Fruit fly (Drosophila melanogaster) whole organism, embryonic: ENCODE data around the gene MED27.

ENCODE experiments used
- Bgb ChIP-seq: fragments of 200-800 bp; sonication (Bioruptor generic); IDR thresholded peaks from 2 replicates; pipeline ENCODE4 v1.3.6; 2022; ENCODE audit warnings: missing biosample characterization, missing genetic modification characterization; ENCODE audit not compliant: partially characterized antibody
- Bteb2 ChIP-seq: fragments of 200-800 bp; sonication (Bioruptor generic); optimal IDR thresholded peaks from 2 replicates; lab custom pipeline; 2016; ENCODE audit warnings: missing biosample characterization, missing genetic modification characterization
- C15 ChIP-seq: fragments of 200-800 bp; sonication (Bioruptor generic); IDR thresholded peaks from 3 replicates; pipeline ENCODE4 v1.3.6; 2022; ENCODE audit warnings: missing biosample characterization, missing genetic modification characterization
- CG11093 ChIP-seq: fragments of 200-800 bp; sonication (Bioruptor generic); IDR thresholded peaks from 3 replicates; pipeline ENCODE4 v1.3.6; 2022; ENCODE audit warnings: missing biosample characterization, missing genetic modification characterization
- CG11456 ChIP-seq: fragments of 200-800 bp; sonication (Bioruptor generic); IDR thresholded peaks from 3 replicates; pipeline ENCODE4 v1.3.6; 2022; ENCODE audit warnings: missing biosample characterization, missing genetic modification characterization
- CG12659 ChIP-seq: fragments of 200-800 bp; sonication (Bioruptor generic); optimal IDR thresholded peaks from 3 replicates; lab custom pipeline; 2017; ENCODE audit warnings: mild to moderate bottlenecking, missing biosample characterization, missing genetic modification reagents, missing genetic modification characterization
- CG16779 ChIP-seq: fragments of 200-800 bp; sonication (Bioruptor generic); IDR thresholded peaks from 2 replicates; pipeline ENCODE4 v1.3.6; 2022; ENCODE audit warnings: missing biosample characterization, missing genetic modification characterization
- CG18476 ChIP-seq: fragments of 200-800 bp; sonication (Bioruptor generic); optimal IDR thresholded peaks from 2 replicates; lab custom pipeline; 2016; ENCODE audit warnings: missing biosample characterization, mild to moderate bottlenecking, missing genetic modification characterization
- CG30020 ChIP-seq: fragments of 200-800 bp; optimal IDR thresholded peaks from 2 replicates; lab custom pipeline; 2019; ENCODE audit warnings: missing biosample characterization, mild to moderate bottlenecking, missing genetic modification characterization, moderate library complexity
- CG31388 ChIP-seq: fragments of 200-800 bp; sonication (Bioruptor generic); optimal IDR thresholded peaks from 2 replicates; lab custom pipeline; 2016; ENCODE audit warnings: missing biosample characterization, missing genetic modification characterization
- CG4360 ChIP-seq: fragments of 200-800 bp; sonication (Bioruptor generic); IDR thresholded peaks from 2 replicates; pipeline ENCODE4 v1.3.6; 2022; ENCODE audit warnings: missing biosample characterization, missing genetic modification characterization
- CG6254 ChIP-seq: fragments of 200-800 bp; sonication (Bioruptor generic); optimal IDR thresholded peaks from 3 replicates; lab custom pipeline; 2017; ENCODE audit warnings: mild to moderate bottlenecking, missing biosample characterization, missing genetic modification reagents, missing genetic modification characterization
- CG6854 ChIP-seq: fragments of 200-800 bp; sonication (Bioruptor generic); optimal IDR thresholded peaks from 3 replicates; lab custom pipeline; 2017; ENCODE audit warnings: missing biosample characterization, mild to moderate bottlenecking, missing genetic modification characterization
- CG7372 ChIP-seq: fragments of 200-800 bp; sonication (Bioruptor generic); IDR thresholded peaks from 2 replicates; pipeline ENCODE4 v1.3.6; 2022; ENCODE audit warnings: missing biosample characterization, missing genetic modification characterization
- CG7963 ChIP-seq: fragments of 200-800 bp; sonication (Bioruptor generic); IDR thresholded peaks from 3 replicates; pipeline ENCODE4 v1.3.6; 2022; ENCODE audit warnings: missing biosample characterization, missing genetic modification characterization; ENCODE audit not compliant: partially characterized antibody
- CG8089 ChIP-seq: fragments of 200-800 bp; sonication (Bioruptor generic); optimal IDR thresholded peaks from 3 replicates; lab custom pipeline; 2016; ENCODE audit warnings: missing biosample characterization, missing genetic modification characterization
- CG8478 ChIP-seq: fragments of >200 bp; optimal IDR thresholded peaks from 2 replicates; lab custom pipeline; 2018
- CG9609 ChIP-seq: fragments of 200-800 bp; sonication (Bioruptor generic); optimal IDR thresholded peaks from 3 replicates; lab custom pipeline; 2016; ENCODE audit warnings: missing biosample characterization, missing genetic modification characterization
- CTCF ChIP-seq: fragments of 200-800 bp; sonication (Bioruptor generic); optimal IDR thresholded peaks from 2 replicates; lab custom pipeline; 2017; ENCODE audit warnings: missing biosample characterization, mild to moderate bottlenecking, missing genetic modification characterization, moderate library complexity
- CrebB ChIP-seq: fragments of 200-800 bp; sonication (Bioruptor generic); optimal IDR thresholded peaks from 3 replicates; lab custom pipeline; 2018; ENCODE audit warnings: missing biosample characterization, mild to moderate bottlenecking, missing genetic modification characterization
- Dfd ChIP-seq, 2 experiments: fragments of >200 bp; optimal IDR thresholded peaks; 2 replicates each; lab custom pipeline; 2017; ENCODE audit warnings: missing biosample characterization in 2 of 2, missing genetic modification characterization in 2 of 2
- Doc2 ChIP-seq: fragments of 200-800 bp; sonication (Bioruptor generic); IDR thresholded peaks from 2 replicates; pipeline ENCODE4 v1.3.6; 2022; ENCODE audit warnings: missing biosample characterization, missing genetic modification characterization
- E2f2 ChIP-seq: fragments of 200-800 bp; sonication (Bioruptor generic); IDR thresholded peaks from 2 replicates; pipeline ENCODE4 v1.3.6; 2022; ENCODE audit warnings: missing biosample characterization, missing genetic modification characterization
- Elba2 ChIP-seq: fragments of 200-800 bp; sonication (Bioruptor generic); optimal IDR thresholded peaks from 3 replicates; lab custom pipeline; 2016; ENCODE audit warnings: missing biosample characterization, missing genetic modification characterization
- Ets65A ChIP-seq: fragments of 200-800 bp; sonication (Bioruptor generic); peaks from one replicate; lab custom pipeline; 2016; ENCODE audit warnings: missing biosample characterization, missing genetic modification characterization
- HHEX ChIP-seq: fragments of 200-800 bp; sonication (Bioruptor generic); optimal IDR thresholded peaks from 3 replicates; lab custom pipeline; 2017; ENCODE audit warnings: missing biosample characterization, mild to moderate bottlenecking, missing genetic modification characterization, missing genetic modification reagents
- MBD-R2 ChIP-seq: fragments of 200-800 bp; sonication (Bioruptor generic); IDR thresholded peaks from 2 replicates; pipeline ENCODE4 v1.3.6; 2022; ENCODE audit warnings: missing biosample characterization, missing genetic modification characterization
- Med ChIP-seq: fragments of 200-800 bp; sonication (Bioruptor generic); peaks from one replicate; lab custom pipeline; 2016; ENCODE audit warnings: missing biosample characterization, missing genetic modification characterization, mild to moderate bottlenecking, inconsistent platforms, moderate library complexity
- Pdp1 ChIP-seq, 2 experiments: fragments of 200-800 bp; sonication (Bioruptor generic); optimal IDR thresholded peaks; 3 replicates each; lab custom pipeline; 2016; ENCODE audit warnings: missing biosample characterization in 2 of 2, missing genetic modification characterization in 2 of 2, mild to moderate bottlenecking in 1 of 2, moderate library complexity in 1 of 2
- Rx ChIP-seq: fragments of 200-800 bp; sonication (Bioruptor generic); IDR thresholded peaks from 2 replicates; pipeline ENCODE4 v1.3.6; 2022; ENCODE audit warnings: missing biosample characterization, missing genetic modification characterization
- ash1 ChIP-seq: fragments of 200-800 bp; sonication (Bioruptor generic); optimal IDR thresholded peaks from 2 replicates; lab custom pipeline; 2018; ENCODE audit warnings: missing biosample characterization, mild to moderate bottlenecking, missing genetic modification characterization
- ci ChIP-seq: fragments of 200-800 bp; sonication (Bioruptor generic); IDR thresholded peaks from 3 replicates; pipeline ENCODE4 v1.3.6; 2022; ENCODE audit warnings: missing biosample characterization, missing genetic modification characterization
- exex ChIP-seq: fragments of 200-800 bp; sonication (Bioruptor generic); optimal IDR thresholded peaks from 4 replicates; lab custom pipeline; 2018; ENCODE audit warnings: missing biosample characterization, mild to moderate bottlenecking, missing genetic modification characterization, moderate library complexity
- hkb ChIP-seq, 2 experiments: fragments of 200-800 bp in 1 of 2; fragments of >200 bp in 1 of 2; sonication (Bioruptor generic) in 1 of 2; IDR thresholded peaks in 1 of 2; optimal IDR thresholded peaks in 1 of 2; 2 replicates each; pipeline versions ENCODE4 v1.3.6 to Lab custom; 2017 to 2022; ENCODE audit warnings: missing biosample characterization in 1 of 2, missing genetic modification characterization in 1 of 2
- inv ChIP-seq: fragments of 200-800 bp; sonication (Bioruptor generic); IDR thresholded peaks from 2 replicates; pipeline ENCODE4 v1.3.6; 2022; ENCODE audit warnings: missing biosample characterization, missing genetic modification characterization; ENCODE audit not compliant: partially characterized antibody
- knrl ChIP-seq: fragments of 200-800 bp; sonication (Bioruptor generic); IDR thresholded peaks from 3 replicates; pipeline ENCODE4 v1.3.6; 2022; ENCODE audit warnings: missing biosample characterization, missing genetic modification characterization; ENCODE audit not compliant: partially characterized antibody
- lilli ChIP-seq: fragments of 200-800 bp; sonication (Bioruptor generic); optimal IDR thresholded peaks from 3 replicates; lab custom pipeline; 2016; ENCODE audit warnings: missing biosample characterization, missing genetic modification characterization
- lola ChIP-seq, 3 experiments: fragments of >200 bp in 2 of 3; fragments of 200-800 bp in 1 of 3; sonication (Bioruptor generic) in 1 of 3; optimal IDR thresholded peaks; 2 replicates each; lab custom pipeline; 2017 to 2019; ENCODE audit warnings: missing biosample characterization in 3 of 3, missing genetic modification characterization in 3 of 3, mild to moderate bottlenecking in 1 of 3, moderate library complexity in 1 of 3
- nom ChIP-seq: fragments of 200-800 bp; sonication (Bioruptor generic); optimal IDR thresholded peaks from 2 replicates; lab custom pipeline; 2017; ENCODE audit warnings: missing biosample characterization, missing genetic modification characterization, mild to moderate bottlenecking, moderate library complexity, missing genetic modification reagents
- rib ChIP-seq: fragments of 200-800 bp; sonication (Bioruptor generic); IDR thresholded peaks from 2 replicates; pipeline ENCODE4 v1.3.6; 2022; ENCODE audit warnings: missing biosample characterization, missing genetic modification characterization
- sens ChIP-seq: fragments of 200-800 bp; sonication (Bioruptor generic); peaks from one replicate; lab custom pipeline; 2016; ENCODE audit warnings: missing biosample characterization, missing genetic modification characterization
- stwl ChIP-seq: fragments of 200-800 bp; sonication (Bioruptor generic); optimal IDR thresholded peaks from 3 replicates; lab custom pipeline; 2018; ENCODE audit warnings: missing biosample characterization, mild to moderate bottlenecking, missing genetic modification characterization, moderate library complexity
- sug ChIP-seq: fragments of 200-800 bp; optimal IDR thresholded peaks from 2 replicates; lab custom pipeline; 2019; ENCODE audit warnings: missing biosample characterization, mild to moderate bottlenecking, missing genetic modification characterization, moderate library complexity
- usp ChIP-seq: fragments of >200 bp; optimal IDR thresholded peaks from 2 replicates; lab custom pipeline; 2017; ENCODE audit warnings: missing biosample characterization, missing genetic modification characterization

The MED27 gene

DNA sequence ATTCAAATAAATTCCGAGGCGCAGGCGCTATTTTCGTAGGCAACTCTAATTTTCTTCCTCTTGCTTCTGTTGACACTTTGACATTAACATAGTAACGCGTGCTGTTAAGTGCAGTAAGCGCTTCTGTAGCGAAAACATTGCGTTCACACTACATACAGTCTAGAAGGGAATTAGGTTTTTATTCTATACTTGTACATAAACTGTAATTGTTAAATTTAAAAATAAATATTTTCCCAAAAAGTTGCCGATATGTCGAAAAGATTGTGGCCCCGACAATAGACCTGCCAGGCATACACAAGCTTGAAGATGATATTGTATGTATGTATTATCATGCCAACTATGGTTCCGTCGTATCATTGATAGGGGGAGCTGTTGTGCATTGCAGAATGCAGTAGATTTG, 48.5 kb upstream of the MED27 start, which contains the start of gene asl (continued):
- TF ChIP-seq Elba2 (GFP tag; lab: Kevin White, UChicago), result peak; percentile 96
- TF ChIP-seq Rx (GFP tag; lab: Robert Waterston, UW), result peak; percentile 51
- TF ChIP-seq Bgb, result peak; percentile 44; the same call in 1 of the 2 replicates
- TF ChIP-seq CrebB, result peak; percentile 33
- no peak for TF ChIP-seq Doc2 (GFP tag; lab: Robert Waterston, UW)
- TF ChIP-seq knrl (GFP tag; lab: Robert Waterston, UW), result peak; percentile 21; the same call in 1 of the 3 replicates
- no peak for TF ChIP-seq Bteb2 (GFP tag; lab: Kevin White, UChicago)
- peak; percentile 49; the same call in 1 of the 2 replicates for TF ChIP-seq CG7372 (GFP tag; lab: Robert Waterston, UW)
- peak; percentile 48 for TF ChIP-seq nom (GFP tag; lab: Kevin White, UChicago)

DNA sequence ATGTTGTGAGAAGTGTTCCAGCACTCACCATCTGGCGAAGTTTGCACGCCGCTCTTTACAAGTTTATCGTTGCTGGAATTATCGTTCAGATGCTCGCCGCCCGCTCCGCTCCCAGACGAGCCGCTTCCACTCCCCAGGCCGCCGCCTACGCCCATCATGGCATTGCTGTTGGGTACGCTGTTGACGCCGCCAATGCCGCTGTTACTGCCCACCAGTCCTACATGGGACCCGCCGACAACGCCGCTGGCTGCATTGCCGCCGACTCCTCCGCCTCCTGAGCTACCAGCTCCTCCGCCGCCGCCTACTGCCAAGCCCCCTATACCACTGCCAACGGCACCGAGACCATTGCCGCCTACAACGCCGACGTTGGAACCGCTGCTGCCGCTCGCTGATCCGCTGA, 46.5 kb upstream of the MED27 start:
- 0 out of 3 replicates have a peak, but pooled peaks have one; percentile 32 for TF ChIP-seq CG11456 (GFP tag; lab: Robert Waterston, UW)
- peak; percentile 52 for TF ChIP-seq Med (GFP tag; lab: Kevin White, UChicago)
- TF ChIP-seq CG31388 (GFP tag; lab: Kevin White, UChicago), result no peak
- 0 out of 3 replicates have a peak, but pooled peaks have one; percentile 40 for TF ChIP-seq CG11093
- TF ChIP-seq inv (GFP tag; lab: Robert Waterston, UW), result 0 out of 2 replicates have a peak, but pooled peaks have one; percentile 12
- TF ChIP-seq lilli (GFP tag; lab: Kevin White, UChicago), result no peak
- TF ChIP-seq CG18476 (GFP tag; lab: Kevin White, UChicago), result no peak
- peak in 1 of 2 experiments; percentile 73 for TF ChIP-seq Dfd (GFP tag; optimal IDR thresholded peaks at IDR 0.05; lab: Kevin White, UChicago)
- TF ChIP-seq CG16779, result 0 out of 2 replicates have a peak, but pooled peaks have one; percentile 18
- no peak for TF ChIP-seq hkb (optimal IDR thresholded peaks at IDR 0.05; lab: Kevin White, UChicago)
- TF ChIP-seq hkb (GFP tag; IDR thresholded peaks at IDR 0.05; lab: Robert Waterston, UW), result no peak
- 0 out of 3 replicates have a peak, but pooled peaks have one; percentile 25 for TF ChIP-seq ci (GFP tag; lab: Robert Waterston, UW)
- peak; percentile 59 for TF ChIP-seq CG8478 (lab: Kevin White, UChicago)

DNA sequence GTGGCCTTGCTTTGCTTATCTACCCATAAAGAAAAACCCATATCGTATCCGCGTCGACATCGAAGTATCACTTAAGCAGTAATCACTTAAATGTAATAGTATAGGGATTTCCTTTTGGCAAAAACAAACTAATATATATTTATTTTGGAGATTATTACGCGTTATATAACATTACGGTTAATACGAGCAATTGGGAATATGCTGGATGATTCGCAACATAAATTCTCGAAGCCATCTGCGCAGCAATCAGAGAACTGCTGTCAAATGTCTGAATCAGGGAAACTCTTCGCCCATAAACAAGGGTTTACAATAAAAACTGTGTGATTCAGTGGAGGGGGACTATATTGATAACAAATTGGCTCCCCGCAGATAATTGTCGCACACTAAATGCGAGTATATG, 44.3 kb upstream of the MED27 start:
- TF ChIP-seq sens, result peak; percentile 9
- TF ChIP-seq CG9609 (GFP tag; lab: Kevin White, UChicago), result no peak
- peak; percentile 55 for TF ChIP-seq exex (tag; lab: Kevin White, UChicago)
- TF ChIP-seq usp (GFP tag; lab: Kevin White, UChicago), result no peak
- TF ChIP-seq sug (tag; lab: Kevin White, UChicago), result peak; percentile 88
- no peak for TF ChIP-seq E2f2
- peak in 1 of 2 experiments; percentile 91 for TF ChIP-seq Pdp1 (GFP tag; optimal IDR thresholded peaks at IDR 0.05; lab: Kevin White, UChicago)

DNA sequence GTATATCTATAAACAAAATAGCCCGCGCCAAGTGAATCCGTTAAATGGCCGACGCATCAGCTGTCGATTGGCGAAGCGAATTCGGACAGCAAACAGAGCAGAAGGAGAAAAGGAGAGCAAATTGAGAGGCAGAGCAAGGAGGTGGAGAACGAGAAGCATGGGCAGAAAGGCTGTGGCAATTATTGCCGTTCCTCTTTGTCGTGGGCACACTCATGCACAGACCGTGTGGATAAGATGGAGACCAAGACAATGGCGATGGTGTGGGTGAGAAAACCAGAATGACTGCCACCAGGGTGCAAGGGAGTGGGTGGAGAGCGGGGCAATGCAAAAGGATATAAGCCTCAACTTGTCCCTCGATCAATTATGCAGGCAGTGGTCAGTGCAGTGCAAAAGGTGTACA, 43.8 kb upstream of the MED27 start:
- peak; percentile 22 for TF ChIP-seq Med (GFP tag; lab: Kevin White, UChicago)
- no peak for TF ChIP-seq CG7963 (GFP tag; lab: Robert Waterston, UW)
- peak; percentile 40 for TF ChIP-seq nom (GFP tag; lab: Kevin White, UChicago)

DNA sequence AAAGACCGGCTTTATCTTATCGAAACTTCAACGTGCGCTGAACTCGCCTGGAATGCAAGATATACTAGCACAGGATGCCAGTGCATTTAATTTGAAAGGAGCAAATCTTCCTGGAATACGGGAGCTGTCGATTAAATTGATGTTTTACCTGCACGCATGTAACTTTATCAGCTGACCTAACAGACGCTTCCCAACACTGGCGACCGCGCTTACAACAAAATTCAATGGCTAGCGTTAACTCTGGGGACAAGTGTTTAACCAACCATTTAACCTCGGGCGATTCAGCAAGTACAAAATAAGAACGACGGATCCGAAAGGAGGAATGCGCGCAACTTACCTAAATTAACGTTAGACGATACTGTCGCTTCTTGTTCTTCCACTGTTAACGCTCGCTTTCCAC, 43.2 kb upstream of the MED27 start:
- no peak for TF ChIP-seq C15 (GFP tag; lab: Robert Waterston, UW)
- TF ChIP-seq CG6854, result no peak
- peak; percentile 63 for TF ChIP-seq Ets65A (GFP tag; lab: Kevin White, UChicago)
- TF ChIP-seq CTCF (GFP tag; lab: Kevin White, UChicago), result peak; percentile 3
- peak; percentile 1 for TF ChIP-seq CG30020 (tag; lab: Kevin White, UChicago)
- TF ChIP-seq stwl, result peak; percentile 31
- peak in 1 of 2 experiments; percentile 23 for TF ChIP-seq Pdp1 (GFP tag; optimal IDR thresholded peaks at IDR 0.05; lab: Kevin White, UChicago)
- TF ChIP-seq CG8089, result no peak
- no peak for TF ChIP-seq usp (GFP tag; lab: Kevin White, UChicago)
- TF ChIP-seq Med (GFP tag; lab: Kevin White, UChicago), result peak; percentile 69
- peak; percentile 17 for TF ChIP-seq CG12659
- peak in 1 of 3 experiments; percentile 3 for TF ChIP-seq lola (GFP tag; optimal IDR thresholded peaks at IDR 0.05; lab: Kevin White, UChicago)
- TF ChIP-seq CG6254 (GFP tag; lab: Kevin White, UChicago), result no peak
- TF ChIP-seq MBD-R2 (GFP tag; lab: Robert Waterston, UW), result peak; percentile 41
- peak; percentile 65 for TF ChIP-seq CG4360
- TF ChIP-seq HHEX (GFP tag; lab: Kevin White, UChicago), result peak; percentile 10
- TF ChIP-seq rib (GFP tag; lab: Robert Waterston, UW), result 0 out of 2 replicates have a peak, but pooled peaks have one; percentile 42
- TF ChIP-seq ash1, result no peak
